Fruit fly (Drosophila melanogaster) whole organism, wandering third instar larva: ENCODE data around the gene Cypl.

Experiments
- Abd-B ChIP-seq: fragments of >200 bp; optimal IDR thresholded peaks from 2 replicates; lab custom pipeline; 2017; ENCODE audit warnings: missing biosample characterization, missing genetic modification characterization
- CG9705 ChIP-seq: fragments of 200-800 bp; sonication (Bioruptor generic); optimal IDR thresholded peaks from 2 replicates; lab custom pipeline; 2018; ENCODE audit warnings: missing biosample characterization, mild to moderate bottlenecking, missing genetic modification characterization
- CrebA ChIP-seq: fragments of 200-800 bp; sonication (Bioruptor generic); optimal IDR thresholded peaks from 2 replicates; lab custom pipeline; 2016; ENCODE audit warnings: missing biosample characterization, mild to moderate bottlenecking, missing genetic modification characterization, borderline replicate concordance
- Dfd ChIP-seq: fragments of >200 bp; optimal IDR thresholded peaks from 2 replicates; lab custom pipeline; 2017; ENCODE audit warnings: missing biosample characterization, missing genetic modification characterization
- Dif ChIP-seq: fragments of 200-275, 200-300 bp; sonication (Bioruptor generic); optimal IDR thresholded peaks from 2 replicates; lab custom pipeline; 2018; ENCODE audit warnings: missing biosample characterization, missing genetic modification characterization; ENCODE audit not compliant: partially characterized antibody
- GATAd ChIP-seq: sonication (Bioruptor generic); optimal IDR thresholded peaks from 2 replicates; lab custom pipeline; 2016; ENCODE audit warnings: missing biosample characterization, missing genetic modification characterization
- HLH106 ChIP-seq: fragments of 200-800 bp; optimal IDR thresholded peaks from 3 replicates; lab custom pipeline; 2019; ENCODE audit warnings: missing biosample characterization, mild to moderate bottlenecking, missing genetic modification characterization, moderate library complexity
- Hnf4 ChIP-seq: fragments of 200-800 bp; sonication (Bioruptor generic); optimal IDR thresholded peaks from 2 replicates; lab custom pipeline; 2016; ENCODE audit warnings: missing biosample characterization, mild to moderate bottlenecking, missing genetic modification characterization
- Hr78 ChIP-seq: fragments of >200 bp; optimal IDR thresholded peaks from 2 replicates; lab custom pipeline; 2017; ENCODE audit warnings: missing biosample characterization, missing genetic modification characterization
- Hr83 ChIP-seq: fragments of 200-300 bp; sonication (Bioruptor generic); optimal IDR thresholded peaks from 2 replicates; lab custom pipeline; 2016; ENCODE audit warnings: missing biosample characterization, mild to moderate bottlenecking, missing genetic modification characterization, moderate library complexity; ENCODE audit not compliant: poor library complexity, severe bottlenecking
- Jra ChIP-seq: sonication (Bioruptor generic); optimal IDR thresholded peaks from 2 replicates; lab custom pipeline; 2016; ENCODE audit warnings: missing biosample characterization, missing genetic modification characterization
- Mio ChIP-seq: sonication (Bioruptor generic); optimal IDR thresholded peaks from 2 replicates; lab custom pipeline; 2016; ENCODE audit warnings: missing biosample characterization, missing genetic modification characterization
- Myc ChIP-seq: fragments of >200 bp; optimal IDR thresholded peaks from 2 replicates; lab custom pipeline; 2017
- N ChIP-seq: fragments of >200 bp; optimal IDR thresholded peaks from 2 replicates; lab custom pipeline; 2018; ENCODE audit warnings: missing biosample characterization, missing external identifiers, missing genetic modification characterization
- OdsH ChIP-seq: fragments of 200-800 bp; sonication (Bioruptor generic); optimal IDR thresholded peaks from 2 replicates; lab custom pipeline; 2016; ENCODE audit warnings: missing biosample characterization, mild to moderate bottlenecking, missing genetic modification characterization
- Rel ChIP-seq, 2 experiments: fragments of 200-800 bp; sonication (Bioruptor generic) in 1 of 2; optimal IDR thresholded peaks; 2 replicates in 1 of 2; 3 replicates in 1 of 2; lab custom pipeline; 2016 to 2019; ENCODE audit warnings: mild to moderate bottlenecking in 2 of 2, missing biosample characterization in 2 of 2, missing genetic modification characterization in 2 of 2, moderate library complexity in 1 of 2
- Sp1 ChIP-seq: fragments of 200-800 bp; sonication (Bioruptor generic); optimal IDR thresholded peaks from 3 replicates; lab custom pipeline; 2019; ENCODE audit warnings: missing biosample characterization, mild to moderate bottlenecking, missing genetic modification characterization, moderate library complexity
- Vsx2 ChIP-seq: fragments of 200-300, 225-300 bp; sonication (Bioruptor generic); optimal IDR thresholded peaks from 2 replicates; lab custom pipeline; 2018; ENCODE audit warnings: missing biosample characterization, missing genetic modification characterization; ENCODE audit not compliant: partially characterized antibody
- brk ChIP-seq: fragments of 200-800 bp; sonication (Bioruptor generic); optimal IDR thresholded peaks from 2 replicates; lab custom pipeline; 2016; ENCODE audit warnings: missing biosample characterization, mild to moderate bottlenecking, missing genetic modification characterization
- dl ChIP-seq, 2 experiments: fragments of 175-275, 200-275 bp in 1 of 2; fragments of 200-275 bp in 1 of 2; sonication (Bioruptor generic); optimal IDR thresholded peaks; lab custom pipeline; 2018; ENCODE audit warnings: mild to moderate bottlenecking in 2 of 2, missing biosample characterization in 2 of 2, missing genetic modification characterization in 2 of 2, moderate library complexity in 2 of 2; ENCODE audit not compliant: partially characterized antibody in 2 of 2, insufficient read depth in 1 of 2
- dmrt93B ChIP-seq: fragments of 200-800 bp; sonication (Bioruptor generic); optimal IDR thresholded peaks from 2 replicates; lab custom pipeline; 2018; ENCODE audit warnings: missing biosample characterization, mild to moderate bottlenecking, missing genetic modification characterization
- ey ChIP-seq: fragments of 200-800 bp; sonication (Bioruptor generic); optimal IDR thresholded peaks from 2 replicates; lab custom pipeline; 2016; ENCODE audit warnings: missing biosample characterization, missing genetic modification characterization
- foxo ChIP-seq, 2 experiments: fragments of 200-800 bp; sonication (Bioruptor generic); optimal IDR thresholded peaks; 2 replicates in 1 of 2; 3 replicates in 1 of 2; lab custom pipeline; 2016 to 2017; ENCODE audit warnings: missing biosample characterization in 2 of 2, missing genetic modification characterization in 2 of 2
- fru ChIP-seq: fragments of 200-800 bp; sonication (Bioruptor generic); optimal IDR thresholded peaks from 3 replicates; lab custom pipeline; 2016; ENCODE audit warnings: missing biosample characterization, mild to moderate bottlenecking, missing genetic modification characterization
- h ChIP-seq: fragments of 200-800 bp; sonication (Bioruptor generic); optimal IDR thresholded peaks from 3 replicates; lab custom pipeline; 2016; ENCODE audit warnings: missing biosample characterization, mild to moderate bottlenecking, missing genetic modification characterization
- jim ChIP-seq: fragments of 175-275, 200-325 bp; sonication (Bioruptor generic); optimal IDR thresholded peaks from 2 replicates; lab custom pipeline; 2016; ENCODE audit warnings: missing biosample characterization, mild to moderate bottlenecking, missing genetic modification characterization
- lola ChIP-seq: fragments of >200 bp; optimal IDR thresholded peaks from 2 replicates; lab custom pipeline; 2017; ENCODE audit warnings: missing biosample characterization, missing genetic modification characterization
- pan ChIP-seq: fragments of >200 bp; optimal IDR thresholded peaks from 2 replicates; lab custom pipeline; 2017
- psq ChIP-seq: fragments of 200-800 bp; sonication (Bioruptor generic); optimal IDR thresholded peaks from 3 replicates; lab custom pipeline; 2017; ENCODE audit warnings: missing biosample characterization, mild to moderate bottlenecking, missing genetic modification characterization, moderate library complexity
- rgr ChIP-seq: fragments of 200-800 bp; sonication (Bioruptor generic); optimal IDR thresholded peaks from 3 replicates; lab custom pipeline; 2016; ENCODE audit warnings: missing biosample characterization, mild to moderate bottlenecking, missing genetic modification characterization
- sage ChIP-seq: fragments of 200-800 bp; sonication (Bioruptor generic); optimal IDR thresholded peaks from 2 replicates; lab custom pipeline; 2016; ENCODE audit warnings: missing biosample characterization, mild to moderate bottlenecking, missing genetic modification characterization
- sv ChIP-seq: fragments of 200-800 bp; sonication (Bioruptor generic); optimal IDR thresholded peaks from 3 replicates; lab custom pipeline; 2016; ENCODE audit warnings: missing biosample characterization, missing genetic modification characterization
- tai ChIP-seq: sonication (Bioruptor generic); optimal IDR thresholded peaks from 2 replicates; lab custom pipeline; 2016; ENCODE audit warnings: missing biosample characterization, missing genetic modification characterization
- usp ChIP-seq: fragments of >200 bp; optimal IDR thresholded peaks from 2 replicates; lab custom pipeline; 2017; ENCODE audit warnings: missing biosample characterization, missing genetic modification characterization
- woc ChIP-seq: sonication (Bioruptor generic); optimal IDR thresholded peaks from 2 replicates; lab custom pipeline; 2016; ENCODE audit warnings: missing biosample characterization, mild to moderate bottlenecking, missing genetic modification characterization

Gene Cypl

dm6 chr3L:539383-540088 is 3.2 kb downstream of the Cypl start:
- TF ChIP-seq psq (peak; percentile 67), Abd-B (GFP tag; lab: Kevin White, UChicago) (no peak), N (GFP tag; lab: Kevin White, UChicago) (no peak), Jra (GFP tag; lab: Kevin White, UChicago) (no peak), rgr (GFP tag; lab: Kevin White, UChicago) (no peak), dl (GFP tag; optimal IDR thresholded peaks at IDR 0.05; lab: Kevin White, UChicago; ENCODE audit: insufficient read depth in 1 of 2, partially characterized antibody in 2 of 2) (no peak), Hr78 (GFP tag; lab: Kevin White, UChicago) (no peak), usp (GFP tag; lab: Kevin White, UChicago) (no peak), woc (GFP tag; lab: Kevin White, UChicago) (no peak), tai (GFP tag; lab: Kevin White, UChicago) (no peak), Hnf4 (GFP tag; lab: Kevin White, UChicago) (peak; percentile 58), Dif (GFP tag; lab: Kevin White, UChicago) (no peak), Sp1 (GFP tag; lab: Kevin White, UChicago) (peak; percentile 19), sage (GFP tag; lab: Kevin White, UChicago) (no peak), dmrt93B (GFP tag; lab: Kevin White, UChicago) (no peak), pan (no peak), ey (GFP tag; lab: Kevin White, UChicago) (no peak), jim (GFP tag; lab: Kevin White, UChicago) (no peak), Rel (GFP tag; optimal IDR thresholded peaks at IDR 0.05; lab: Kevin White, UChicago) (no peak), Rel (tag; optimal IDR thresholded peaks at IDR 0.05; lab: Kevin White, UChicago) (no peak)
- TF ChIP-seq, all 38 proteins: peak for 3

dm6 chr3L:536104-536503 is 6.6 kb downstream of the Cypl start:
- TF ChIP-seq Vsx2 (GFP tag; lab: Kevin White, UChicago), result no peak
- no peak for TF ChIP-seq Dif (GFP tag; lab: Kevin White, UChicago)
- TF ChIP-seq Myc (lab: Kevin White, UChicago), result no peak
- TF ChIP-seq Hr83 (GFP tag; lab: Kevin White, UChicago), result no peak
- TF ChIP-seq dmrt93B (GFP tag; lab: Kevin White, UChicago), result no peak
- TF ChIP-seq Abd-B (GFP tag; lab: Kevin White, UChicago), result no peak
- TF ChIP-seq dl (GFP tag; optimal IDR thresholded peaks at IDR 0.05; lab: Kevin White, UChicago; ENCODE audit: insufficient read depth in 1 of 2, partially characterized antibody in 2 of 2), result no peak
- TF ChIP-seq brk (GFP tag; lab: Kevin White, UChicago), result no peak
- no peak for TF ChIP-seq Dfd (GFP tag; lab: Kevin White, UChicago)
- no peak for TF ChIP-seq Hnf4 (GFP tag; lab: Kevin White, UChicago)
- no peak for TF ChIP-seq woc (GFP tag; lab: Kevin White, UChicago)

dm6 chr3L:533807-534206 is 8.9 kb downstream of the Cypl start:
- TF ChIP-seq Hr78 (GFP tag; lab: Kevin White, UChicago), result no peak
- TF ChIP-seq CG9705 (GFP tag; lab: Kevin White, UChicago), result no peak
- TF ChIP-seq foxo (GFP tag; optimal IDR thresholded peaks at IDR 0.05; lab: Kevin White, UChicago), result peak in 1 of 2 experiments; percentile 13
- TF ChIP-seq Rel (GFP tag; optimal IDR thresholded peaks at IDR 0.05; lab: Kevin White, UChicago), result no peak
- TF ChIP-seq Rel (tag; optimal IDR thresholded peaks at IDR 0.05; lab: Kevin White, UChicago), result no peak
- TF ChIP-seq Vsx2 (GFP tag; lab: Kevin White, UChicago), result no peak
- TF ChIP-seq h (GFP tag; lab: Kevin White, UChicago), result peak; percentile 11
- no peak for TF ChIP-seq psq
- no peak for TF ChIP-seq Sp1 (GFP tag; lab: Kevin White, UChicago)
- no peak for TF ChIP-seq tai (GFP tag; lab: Kevin White, UChicago)

- TF ChIP-seq Dif (GFP tag; lab: Kevin White, UChicago) (no peak), jim (GFP tag; lab: Kevin White, UChicago) (no peak), Mio (GFP tag; lab: Kevin White, UChicago) (no peak), psq (peak; percentile 93), foxo (GFP tag; optimal IDR thresholded peaks at IDR 0.05; lab: Kevin White, UChicago) (peak in 1 of 2 experiments; percentile 22), CrebA (no peak), sv (GFP tag; lab: Kevin White, UChicago) (no peak), Myc (lab: Kevin White, UChicago) (no peak), Rel (GFP tag; optimal IDR thresholded peaks at IDR 0.05; lab: Kevin White, UChicago) (no peak), Rel (tag; optimal IDR thresholded peaks at IDR 0.05; lab: Kevin White, UChicago) (no peak), usp (GFP tag; lab: Kevin White, UChicago) (no peak), Jra (GFP tag; lab: Kevin White, UChicago) (no peak), CG9705 (GFP tag; lab: Kevin White, UChicago) (no peak), pan (no peak), dmrt93B (GFP tag; lab: Kevin White, UChicago) (peak; percentile 13), Hr78 (GFP tag; lab: Kevin White, UChicago) (no peak), Sp1 (GFP tag; lab: Kevin White, UChicago) (peak; percentile 74), Hnf4 (GFP tag; lab: Kevin White, UChicago) (peak; percentile 9), OdsH (GFP tag; lab: Kevin White, UChicago) (peak; percentile 15), GATAd (GFP tag; lab: Kevin White, UChicago) (no peak), HLH106 (tag; lab: Kevin White, UChicago) (peak; percentile 71), ey (GFP tag; lab: Kevin White, UChicago) (no peak), tai (GFP tag; lab: Kevin White, UChicago) (no peak), fru (GFP tag; lab: Kevin White, UChicago) (no peak), N (GFP tag; lab: Kevin White, UChicago) (no peak), h (GFP tag; lab: Kevin White, UChicago) (no peak), lola (GFP tag; lab: Kevin White, UChicago) (no peak), Dfd (GFP tag; lab: Kevin White, UChicago) (no peak), dl (GFP tag; optimal IDR thresholded peaks at IDR 0.05; lab: Kevin White, UChicago; ENCODE audit: insufficient read depth in 1 of 2, partially characterized antibody in 2 of 2) (no peak)
These were observed 11.4 kb downstream of the Cypl start for dm6 chr3L:531280-531853.
